Worm (Caenorhabditis elegans): ENCODE measurements around the gene M05D6.8.

- TF ChIP-seq med-1 (GFP tag; optimal IDR thresholded peaks at IDR 0.05; ENCODE audit: insufficient read depth) = no peak
- TF ChIP-seq flt-1 (GFP tag; IDR thresholded peaks at IDR 0.05) = 0 out of 2 replicates have a peak, but pooled peaks have one; percentile 47
Observed at ce11 chrII:8499021-8499420, 28.0 kb upstream of the M05D6.8 start.
